Worm (Caenorhabditis elegans): Measurements from ENCODE around the gene crls-1.

- TF ChIP-seq ama-1 (optimal IDR thresholded peaks at IDR 0.05) (no peak), ceh-36 (tag; optimal IDR thresholded peaks at IDR 0.05) (no peak), hmbx-1 (tag; optimal IDR thresholded peaks at IDR 0.05) (no peak), tbx-11 (GFP tag; IDR thresholded peaks at IDR 0.05) (no peak), scrt-1 (GFP tag; IDR thresholded peaks at IDR 0.05) (no peak), sea-1 (GFP tag; conservative IDR thresholded peaks at IDR 0.05) (no peak), aly-1 (tag; optimal IDR thresholded peaks at IDR 0.05) (no peak), tbx-37 (GFP tag; conservative IDR thresholded peaks at IDR 0.05) (no peak)
Measured at ce11 chrIII:916897-917296, 7.2 kb upstream of the crls-1 start, which contains the start of gene idpp-13.
